Worm (Caenorhabditis elegans): ENCODE results near the gene xtr-2.

DNA sequence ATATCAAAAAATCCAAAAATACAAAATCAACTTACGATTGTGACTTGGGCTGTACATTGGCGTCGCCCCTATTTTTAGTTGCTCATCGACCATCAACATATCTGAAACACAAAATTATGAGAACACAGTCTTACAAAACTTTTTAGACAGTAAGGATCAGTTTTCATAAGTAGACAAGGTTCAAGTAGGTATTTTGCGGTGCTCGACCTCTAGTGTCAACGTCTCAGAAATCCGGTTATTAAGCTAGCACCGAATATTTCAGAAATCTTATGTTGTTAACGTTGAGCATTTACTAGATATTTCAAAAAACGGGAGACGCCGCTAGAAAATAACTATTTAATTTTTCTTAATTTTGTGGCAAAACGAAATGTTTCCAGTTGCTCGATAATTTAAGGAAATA, 44.5 kb upstream of the xtr-2 start, which contains the start of gene otpl-8:
- TF ChIP-seq Y56A3A.18 (GFP tag; IDR thresholded peaks at IDR 0.05) (no peak), die-1 (tag; optimal IDR thresholded peaks at IDR 0.05) (no peak), B0336.3 (GFP tag; IDR thresholded peaks at IDR 0.05) (no peak), unc-130 (GFP tag; optimal IDR thresholded peaks at IDR 0.05) (no peak), efl-1 (GFP tag; optimal IDR thresholded peaks at IDR 0.05) (no peak), unc-62 (GFP tag; optimal IDR thresholded peaks at IDR 0.05) (no peak)

Measured in whole organism, young adult.